Fruit fly (Drosophila melanogaster): ENCODE results near the gene CG15160.
A peak's percentile ranks its signal among the peaks of the same experiment; 100 is the strongest.

Gene CG15160

dm6 chr2L:18617003-18617402 is 26.3 kb downstream of the CG15160 start, which contains the start of gene MESR3 (continued):
- TF ChIP-seq dsx (GFP tag; optimal IDR thresholded peaks at IDR 0.05; ENCODE audit: poor library complexity, severe bottlenecking) (peak; percentile 79), lz (GFP tag; optimal IDR thresholded peaks at IDR 0.05) (peak; percentile 1), vri (GFP tag; optimal IDR thresholded peaks at IDR 0.05) (no peak), Lpt (GFP tag; optimal IDR thresholded peaks at IDR 0.05) (no peak), dac (GFP tag; optimal IDR thresholded peaks at IDR 0.05) (no peak), CG8632 (GFP tag; optimal IDR thresholded peaks at IDR 0.05) (peak; percentile 36), topi (GFP tag; optimal IDR thresholded peaks at IDR 0.05) (no peak), Eip93F (GFP tag; optimal IDR thresholded peaks at IDR 0.05) (peak; percentile 57), Sox15 (GFP tag; optimal IDR thresholded peaks at IDR 0.05) (no peak), CG11902 (GFP tag; optimal IDR thresholded peaks at IDR 0.05) (no peak)

DNA sequence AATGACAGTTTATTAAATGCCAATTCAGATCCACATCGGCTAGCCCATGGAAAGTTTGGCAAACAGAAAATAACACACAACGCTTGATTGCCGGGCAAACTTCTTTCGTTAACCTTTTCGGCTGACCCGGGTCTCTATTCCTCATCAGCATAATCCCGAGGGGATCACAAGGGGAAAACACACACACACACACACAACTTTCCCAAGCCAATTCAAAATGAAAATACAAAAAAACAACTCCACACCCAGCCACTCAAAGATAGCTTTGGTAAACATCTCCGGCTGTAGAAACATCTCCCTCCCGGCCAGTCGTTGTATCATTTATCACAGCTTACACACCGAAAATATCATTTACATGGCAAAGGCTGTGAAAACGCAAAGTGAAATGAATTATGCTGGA is 29.5 kb downstream of the CG15160 start:
- TF ChIP-seq fkh (GFP tag; optimal IDR thresholded peaks at IDR 0.05) (peak; percentile 1), vri (GFP tag; optimal IDR thresholded peaks at IDR 0.05) (no peak)

- TF ChIP-seq CG11902 (GFP tag; optimal IDR thresholded peaks at IDR 0.05) (peak; percentile 80), Hr39 (GFP tag; optimal IDR thresholded peaks at IDR 0.05) (peak; percentile 86), pdm3 (GFP tag; optimal IDR thresholded peaks at IDR 0.05) (peak; percentile 80), CG8119 (GFP tag; IDR thresholded peaks at IDR 0.05) (peak; percentile 54; the same call in 1 of the 3 replicates), CG3032 (tag; optimal IDR thresholded peaks at IDR 0.05) (peak; percentile 75), eg (GFP tag; IDR thresholded peaks at IDR 0.05) (peak; percentile 63; the same call in 2 of the 3 replicates), CG1621 (tag; optimal IDR thresholded peaks at IDR 0.05) (peak; percentile 58), svp (GFP tag) (peak; percentile 94), fd85E (GFP tag; optimal IDR thresholded peaks at IDR 0.05) (peak; percentile 53), net (GFP tag; optimal IDR thresholded peaks at IDR 0.05) (peak; percentile 64), Eip93F (GFP tag; optimal IDR thresholded peaks at IDR 0.05) (peak; percentile 71), Met (GFP tag; optimal IDR thresholded peaks at IDR 0.05) (peak; percentile 88), CG16779 (tag; optimal IDR thresholded peaks at IDR 0.05) (peak; percentile 38), Eip78C (GFP tag) (peak; percentile 96), CG11762 (GFP tag; optimal IDR thresholded peaks at IDR 0.05; ENCODE audit: insufficient read depth) (peak; percentile 80), topi (GFP tag; optimal IDR thresholded peaks at IDR 0.05) (peak; percentile 91), CG10669 (GFP tag; optimal IDR thresholded peaks at IDR 0.05) (peak; percentile 84), ss (GFP tag; optimal IDR thresholded peaks at IDR 0.05) (peak; percentile 40 to 56), salr (GFP tag; optimal IDR thresholded peaks at IDR 0.05) (peak; percentile 1 to 63), esn (GFP tag; optimal IDR thresholded peaks at IDR 0.05) (peak; percentile 92), lz (GFP tag; optimal IDR thresholded peaks at IDR 0.05) (peak; percentile 75), CG15336 (GFP tag; IDR thresholded peaks at IDR 0.05) (peak; percentile 49; the same call in 1 of the 2 replicates), CG8319 (GFP tag; optimal IDR thresholded peaks at IDR 0.05) (peak; percentile 84), Blimp-1 (GFP tag; optimal IDR thresholded peaks at IDR 0.05) (peak; percentile 60), CG6854 (GFP tag; optimal IDR thresholded peaks at IDR 0.05) (peak; percentile 66), Gug (GFP tag; IDR thresholded peaks at IDR 0.05) (peak; percentile 39), CG8632 (GFP tag; optimal IDR thresholded peaks at IDR 0.05) (peak; percentile 76), Eip75B (GFP tag; optimal IDR thresholded peaks at IDR 0.05) (peak; percentile 68), CG31627 (GFP tag; optimal IDR thresholded peaks at IDR 0.05) (peak; percentile 85), fd59A (GFP tag; optimal IDR thresholded peaks at IDR 0.05) (peak; percentile 66), CG11294 (GFP tag; IDR thresholded peaks at IDR 0.05) (no peak), CG34406 (GFP tag; optimal IDR thresholded peaks at IDR 0.05) (peak; percentile 87), Sox102F (GFP tag; optimal IDR thresholded peaks at IDR 0.05) (peak; percentile 83), dsx (GFP tag; optimal IDR thresholded peaks at IDR 0.05; ENCODE audit: poor library complexity, severe bottlenecking) (peak; percentile 70), OdsH (GFP tag; optimal IDR thresholded peaks at IDR 0.05) (peak; percentile 84), Sox14 (GFP tag; optimal IDR thresholded peaks at IDR 0.05) (peak; percentile 87), Ets21C (GFP tag; optimal IDR thresholded peaks at IDR 0.05) (peak; percentile 82), Lpt (GFP tag; optimal IDR thresholded peaks at IDR 0.05) (peak; percentile 15), CG6163 (GFP tag; IDR thresholded peaks at IDR 0.05) (peak; percentile 77), Sox15 (GFP tag; optimal IDR thresholded peaks at IDR 0.05) (peak; percentile 76), CG6792 (GFP tag; optimal IDR thresholded peaks at IDR 0.05) (peak; percentile 78)
Measured at dm6 chr2L:18621357-18622211, 30.9 kb downstream of the CG15160 start.
